Worm (Caenorhabditis elegans): ENCODE results near the gene col-43.

ce11 chrV:8085141-8085540, 34.4 kb upstream of the col-43 start, which contains the start of gene C09H5.7:
- TF ChIP-seq flt-1 (GFP tag; IDR thresholded peaks at IDR 0.05) (no peak), ama-1 (optimal IDR thresholded peaks at IDR 0.05) (no peak), ceh-36 (tag; optimal IDR thresholded peaks at IDR 0.05) (no peak), tbx-37 (GFP tag; conservative IDR thresholded peaks at IDR 0.05) (no peak), B0310.2 (tag; optimal IDR thresholded peaks at IDR 0.05) (no peak), hnd-1 (tag; optimal IDR thresholded peaks at IDR 0.05) (no peak), pes-1 (GFP tag; IDR thresholded peaks at IDR 0.05) (no peak), hmg-4 (GFP tag; optimal IDR thresholded peaks at IDR 0.05) (no peak), tra-4 (tag; optimal IDR thresholded peaks at IDR 0.05) (no peak)
